Fruit fly (Drosophila melanogaster): ENCODE results near the gene AOX2.

The AOX2 gene

dm6 chr3R:15556524-15556923 lies 14.3 kb upstream of the AOX2 start:
- no peak for TF ChIP-seq sage (GFP tag; optimal IDR thresholded peaks at IDR 0.05)
- TF ChIP-seq h (GFP tag; optimal IDR thresholded peaks at IDR 0.05): peak; percentile 32
- no peak for TF ChIP-seq Abd-B (GFP tag; optimal IDR thresholded peaks at IDR 0.05)
- TF ChIP-seq dl (GFP tag; optimal IDR thresholded peaks at IDR 0.05; ENCODE audit: insufficient read depth in 1 of 2, partially characterized antibody in 2 of 2): no peak
- no peak for TF ChIP-seq Vsx2 (GFP tag; optimal IDR thresholded peaks at IDR 0.05; ENCODE audit: partially characterized antibody)
- no peak for TF ChIP-seq Jra (GFP tag; optimal IDR thresholded peaks at IDR 0.05)
- no peak for TF ChIP-seq CrebA (GFP tag; optimal IDR thresholded peaks at IDR 0.05; ENCODE audit: borderline replicate concordance)
- no peak for TF ChIP-seq woc (GFP tag; optimal IDR thresholded peaks at IDR 0.05)
- TF ChIP-seq usp (GFP tag; optimal IDR thresholded peaks at IDR 0.05): no peak
- TF ChIP-seq ey (GFP tag; optimal IDR thresholded peaks at IDR 0.05): peak; percentile 30
- no peak for TF ChIP-seq CG9705 (GFP tag; optimal IDR thresholded peaks at IDR 0.05)
- no peak for TF ChIP-seq N (GFP tag; optimal IDR thresholded peaks at IDR 0.05)
- peak; percentile 14 for TF ChIP-seq rgr (GFP tag; optimal IDR thresholded peaks at IDR 0.05)
- no peak for TF ChIP-seq HLH106 (tag; optimal IDR thresholded peaks at IDR 0.05)
- TF ChIP-seq fru (GFP tag; optimal IDR thresholded peaks at IDR 0.05): peak; percentile 24
- no peak for TF ChIP-seq brk (GFP tag; optimal IDR thresholded peaks at IDR 0.05)
- TF ChIP-seq tai (GFP tag; optimal IDR thresholded peaks at IDR 0.05): no peak
- TF ChIP-seq CG32264 (GFP tag; optimal IDR thresholded peaks at IDR 0.05): no peak
- peak; percentile 10 for TF ChIP-seq br (GFP tag; optimal IDR thresholded peaks at IDR 0.05)
- peak; percentile 13 for TF ChIP-seq psq (GFP tag; optimal IDR thresholded peaks at IDR 0.05)
- TF ChIP-seq Hr83 (GFP tag; optimal IDR thresholded peaks at IDR 0.05; ENCODE audit: poor library complexity, severe bottlenecking): no peak
- no peak for TF ChIP-seq Myc (optimal IDR thresholded peaks at IDR 0.05)
- no peak for TF ChIP-seq dmrt93B (GFP tag; optimal IDR thresholded peaks at IDR 0.05)
- no peak for TF ChIP-seq dsf (GFP tag; optimal IDR thresholded peaks at IDR 0.05; ENCODE audit: borderline replicate concordance)
- no peak for TF ChIP-seq sv (GFP tag; optimal IDR thresholded peaks at IDR 0.05)
- no peak for TF ChIP-seq Dfd (GFP tag; optimal IDR thresholded peaks at IDR 0.05)
- TF ChIP-seq OdsH (GFP tag; optimal IDR thresholded peaks at IDR 0.05): peak; percentile 29
- no peak for TF ChIP-seq lola (GFP tag; optimal IDR thresholded peaks at IDR 0.05)
- TF ChIP-seq Hnf4 (GFP tag; optimal IDR thresholded peaks at IDR 0.05): no peak
- TF ChIP-seq Rel (GFP tag; optimal IDR thresholded peaks at IDR 0.05): no peak
- no peak for TF ChIP-seq Rel (tag; optimal IDR thresholded peaks at IDR 0.05)
- peak in 1 of 2 experiments; percentile 44 for TF ChIP-seq foxo (GFP tag; optimal IDR thresholded peaks at IDR 0.05)
- TF ChIP-seq GATAd (GFP tag; optimal IDR thresholded peaks at IDR 0.05): no peak

DNA sequence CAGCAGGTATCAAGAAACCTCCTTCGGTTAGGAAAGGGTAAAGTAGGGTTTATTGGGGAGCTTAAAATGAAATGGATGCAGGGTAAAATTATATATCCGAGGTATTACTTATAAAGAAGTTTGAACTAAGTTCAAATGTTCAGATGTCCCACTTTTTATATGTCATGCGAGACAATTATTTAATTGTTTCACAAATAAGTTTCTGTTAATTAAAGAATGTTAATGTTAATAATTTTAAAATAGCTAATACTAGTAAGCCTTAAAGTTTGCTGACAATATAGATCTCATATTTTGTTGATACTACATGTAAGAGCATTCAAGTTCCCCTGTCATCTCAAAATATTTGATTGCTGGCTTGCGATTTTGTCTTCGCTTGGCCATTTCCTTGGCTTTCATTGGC lies 12.5 kb upstream of the AOX2 start:
- TF ChIP-seq GATAd (GFP tag; optimal IDR thresholded peaks at IDR 0.05) (no peak), Abd-B (GFP tag; optimal IDR thresholded peaks at IDR 0.05) (no peak), woc (GFP tag; optimal IDR thresholded peaks at IDR 0.05) (peak; percentile 46), Rel (GFP tag; optimal IDR thresholded peaks at IDR 0.05) (no peak), Rel (tag; optimal IDR thresholded peaks at IDR 0.05) (no peak), dl (GFP tag; optimal IDR thresholded peaks at IDR 0.05; ENCODE audit: insufficient read depth in 1 of 2, partially characterized antibody in 2 of 2) (no peak), brk (GFP tag; optimal IDR thresholded peaks at IDR 0.05) (no peak), Myc (optimal IDR thresholded peaks at IDR 0.05) (no peak), fru (GFP tag; optimal IDR thresholded peaks at IDR 0.05) (peak; percentile 56), h (GFP tag; optimal IDR thresholded peaks at IDR 0.05) (peak; percentile 43), OdsH (GFP tag; optimal IDR thresholded peaks at IDR 0.05) (peak; percentile 49), tai (GFP tag; optimal IDR thresholded peaks at IDR 0.05) (no peak), CrebA (GFP tag; optimal IDR thresholded peaks at IDR 0.05; ENCODE audit: borderline replicate concordance) (no peak), Jra (GFP tag; optimal IDR thresholded peaks at IDR 0.05) (no peak), Vsx2 (GFP tag; optimal IDR thresholded peaks at IDR 0.05; ENCODE audit: partially characterized antibody) (no peak), usp (GFP tag; optimal IDR thresholded peaks at IDR 0.05) (no peak), foxo (GFP tag; optimal IDR thresholded peaks at IDR 0.05) (peak in 1 of 2 experiments; percentile 48), dsf (GFP tag; optimal IDR thresholded peaks at IDR 0.05; ENCODE audit: borderline replicate concordance) (no peak), CG9705 (GFP tag; optimal IDR thresholded peaks at IDR 0.05) (no peak), sv (GFP tag; optimal IDR thresholded peaks at IDR 0.05) (no peak), jim (GFP tag; optimal IDR thresholded peaks at IDR 0.05) (no peak), CG32264 (GFP tag; optimal IDR thresholded peaks at IDR 0.05) (no peak), N (GFP tag; optimal IDR thresholded peaks at IDR 0.05) (no peak), Hr83 (GFP tag; optimal IDR thresholded peaks at IDR 0.05; ENCODE audit: poor library complexity, severe bottlenecking) (no peak), Hr78 (GFP tag; optimal IDR thresholded peaks at IDR 0.05) (no peak), lola (GFP tag; optimal IDR thresholded peaks at IDR 0.05) (no peak), ey (GFP tag; optimal IDR thresholded peaks at IDR 0.05) (peak; percentile 23), dmrt93B (GFP tag; optimal IDR thresholded peaks at IDR 0.05) (peak; percentile 10), br (GFP tag; optimal IDR thresholded peaks at IDR 0.05) (peak; percentile 30), HLH106 (tag; optimal IDR thresholded peaks at IDR 0.05) (peak; percentile 52), Dfd (GFP tag; optimal IDR thresholded peaks at IDR 0.05) (no peak), pan (optimal IDR thresholded peaks at IDR 0.05) (no peak), Sp1 (GFP tag; optimal IDR thresholded peaks at IDR 0.05) (peak; percentile 53), Mio (GFP tag; optimal IDR thresholded peaks at IDR 0.05) (no peak), sage (GFP tag; optimal IDR thresholded peaks at IDR 0.05) (no peak), Hnf4 (GFP tag; optimal IDR thresholded peaks at IDR 0.05) (no peak), psq (GFP tag; optimal IDR thresholded peaks at IDR 0.05) (peak; percentile 41), Dif (GFP tag; optimal IDR thresholded peaks at IDR 0.05; ENCODE audit: partially characterized antibody) (no peak), rgr (GFP tag; optimal IDR thresholded peaks at IDR 0.05) (peak; percentile 31)
